Fruit fly (Drosophila melanogaster) whole organism, embryonic: ENCODE results near the gene tho2.

ENCODE experiments used
- Asciz ChIP-seq: fragments of 200-800 bp; sonication (Bioruptor generic); optimal IDR thresholded peaks from 2 replicates; lab custom pipeline; 2017; ENCODE audit warnings: missing biosample characterization, mild to moderate bottlenecking, missing genetic modification characterization, missing genetic modification reagents
- Atf-2 ChIP-seq: fragments of 200-800 bp; sonication (Bioruptor generic); optimal IDR thresholded peaks from 2 replicates; lab custom pipeline; 2016; ENCODE audit warnings: missing biosample characterization, missing genetic modification characterization
- CG10431 ChIP-seq: fragments of 200-800 bp; sonication (Bioruptor generic); optimal IDR thresholded peaks from 3 replicates; lab custom pipeline; 2018; ENCODE audit warnings: missing biosample characterization, mild to moderate bottlenecking, missing genetic modification characterization
- CG12071 ChIP-seq: fragments of 200-800 bp; sonication (Bioruptor generic); optimal IDR thresholded peaks from 3 replicates; lab custom pipeline; 2018; ENCODE audit warnings: missing biosample characterization, mild to moderate bottlenecking, missing genetic modification characterization
- CG1233 ChIP-seq: fragments of 200-800 bp; sonication (Bioruptor generic); optimal IDR thresholded peaks from 4 replicates; lab custom pipeline; 2018; ENCODE audit warnings: missing biosample characterization, mild to moderate bottlenecking, missing genetic modification characterization
- CG13287 ChIP-seq: fragments of 200-800 bp; sonication (Bioruptor generic); IDR thresholded peaks from 2 replicates; pipeline ENCODE4 v1.3.6; 2022; ENCODE audit warnings: missing biosample characterization, missing genetic modification characterization; ENCODE audit not compliant: partially characterized antibody
- CG13424 ChIP-seq: fragments of 200-800 bp; sonication (Bioruptor generic); optimal IDR thresholded peaks from 2 replicates; lab custom pipeline; 2019; ENCODE audit warnings: missing biosample characterization, mild to moderate bottlenecking, missing genetic modification characterization, moderate library complexity
- CG17568 ChIP-seq: fragments of 200-800 bp; sonication (Bioruptor generic); optimal IDR thresholded peaks from 2 replicates; lab custom pipeline; 2018; ENCODE audit warnings: missing biosample characterization, mild to moderate bottlenecking, missing genetic modification characterization, moderate library complexity
- CG18599 ChIP-seq: fragments of 200-800 bp; sonication (Bioruptor generic); optimal IDR thresholded peaks from 3 replicates; lab custom pipeline; 2017; ENCODE audit warnings: missing biosample characterization, missing genetic modification characterization, mild to moderate bottlenecking, moderate library complexity, missing genetic modification reagents
- CG2202 ChIP-seq: fragments of 200-800 bp; sonication (Bioruptor generic); optimal IDR thresholded peaks from 2 replicates; lab custom pipeline; 2018; ENCODE audit warnings: missing biosample characterization, mild to moderate bottlenecking, missing genetic modification characterization
- CG34422 ChIP-seq: fragments of 200-800 bp; sonication (Bioruptor generic); IDR thresholded peaks from 3 replicates; pipeline ENCODE4 v1.3.6; 2022; ENCODE audit warnings: missing biosample characterization, missing genetic modification characterization
- CG3726 ChIP-seq: fragments of 200-800 bp; sonication (Bioruptor generic); IDR thresholded peaks from 3 replicates; pipeline ENCODE4, ENCODE4 v1.3.6; 2022; ENCODE audit warnings: missing biosample characterization, missing genetic modification characterization
- CG4404 ChIP-seq: fragments of 200-800 bp; sonication (Bioruptor generic); IDR thresholded peaks from 2 replicates; pipeline ENCODE4 v1.3.6; 2022; ENCODE audit warnings: missing biosample characterization, missing genetic modification characterization
- CG7357 ChIP-seq: fragments of 200-800 bp; sonication (Bioruptor generic); IDR thresholded peaks from 3 replicates; pipeline ENCODE4 v1.3.6; 2022; ENCODE audit warnings: missing biosample characterization, missing genetic modification characterization
- CG8944 ChIP-seq: fragments of 200-800 bp; sonication (Bioruptor generic); optimal IDR thresholded peaks from 3 replicates; lab custom pipeline; 2016; ENCODE audit warnings: missing biosample characterization, missing genetic modification characterization
- CoRest ChIP-seq: fragments of 200-800 bp; sonication (Bioruptor generic); optimal IDR thresholded peaks from 3 replicates; lab custom pipeline; 2018; ENCODE audit warnings: missing biosample characterization, mild to moderate bottlenecking, missing genetic modification characterization, moderate library complexity
- Drgx ChIP-seq: fragments of 200-800 bp; sonication (Bioruptor generic); IDR thresholded peaks from 2 replicates; pipeline ENCODE4 v1.3.6; 2022; ENCODE audit warnings: missing biosample characterization, missing genetic modification characterization
- Ets65A ChIP-seq: fragments of 200-800 bp; sonication (Bioruptor generic); peaks from one replicate; lab custom pipeline; 2016; ENCODE audit warnings: missing biosample characterization, missing genetic modification characterization
- Fer1 ChIP-seq: fragments of 200-800 bp; sonication (Bioruptor generic); optimal IDR thresholded peaks from 2 replicates; lab custom pipeline; 2017; ENCODE audit warnings: missing biosample characterization, mild to moderate bottlenecking, missing genetic modification characterization
- Lim3 ChIP-seq: fragments of 200-800 bp; sonication (Bioruptor generic); IDR thresholded peaks from 2 replicates; pipeline ENCODE4 v1.3.6; 2022; ENCODE audit warnings: missing biosample characterization, missing genetic modification characterization
- Neu2 ChIP-seq: fragments of 200-800 bp; sonication (Bioruptor generic); optimal IDR thresholded peaks from 3 replicates; lab custom pipeline; 2016; ENCODE audit warnings: missing biosample characterization, missing genetic modification characterization, borderline replicate concordance
- Side ChIP-seq: fragments of 200-800 bp; sonication (Bioruptor generic); optimal IDR thresholded peaks from 2 replicates; lab custom pipeline; 2016; ENCODE audit warnings: missing biosample characterization, missing genetic modification characterization
- Sox102F ChIP-seq: fragments of 200-800 bp; sonication (Bioruptor generic); optimal IDR thresholded peaks from 2 replicates; lab custom pipeline; 2018; ENCODE audit warnings: missing biosample characterization, mild to moderate bottlenecking, missing genetic modification characterization, moderate library complexity
- Sry-δ ChIP-seq: fragments of 200-800 bp; sonication (Bioruptor generic); optimal IDR thresholded peaks from 2 replicates; lab custom pipeline; 2016; ENCODE audit warnings: missing biosample characterization, missing genetic modification characterization
- Trl ChIP-seq, 3 experiments: fragments of >200 bp in 2 of 3; fragments of 200-800 bp in 1 of 3; sonication (Bioruptor generic) in 1 of 3; optimal IDR thresholded peaks; 2 replicates in 1 of 3; 3 replicates in 2 of 3; lab custom pipeline; 2016 to 2017; ENCODE audit warnings: missing biosample characterization in 1 of 3, missing genetic modification characterization in 1 of 3
- Usf ChIP-seq: fragments of 200-800 bp; sonication (Bioruptor generic); optimal IDR thresholded peaks from 2 replicates; lab custom pipeline; 2017; ENCODE audit warnings: missing genotype, missing biosample characterization, missing genetic modification characterization
- ac ChIP-seq: fragments of 200-800 bp; sonication (Bioruptor generic); optimal IDR thresholded peaks from 3 replicates; lab custom pipeline; 2017; ENCODE audit warnings: missing biosample characterization, mild to moderate bottlenecking, missing genetic modification characterization
- bcd ChIP-seq: fragments of 200-800 bp; sonication (Bioruptor generic); optimal IDR thresholded peaks from 2 replicates; lab custom pipeline; 2017; ENCODE audit warnings: missing biosample characterization, mild to moderate bottlenecking, missing genetic modification characterization
- btn ChIP-seq: fragments of 200-800 bp; sonication (Bioruptor generic); optimal IDR thresholded peaks from 2 replicates; lab custom pipeline; 2016; ENCODE audit warnings: missing biosample characterization, missing genetic modification characterization
- chinmo ChIP-seq: fragments of 200-800 bp; sonication (Bioruptor generic); IDR thresholded peaks from 4 replicates; pipeline ENCODE4 v1.3.6; 2022; ENCODE audit warnings: missing biosample characterization, missing genetic modification characterization; ENCODE audit not compliant: partially characterized antibody
- crp ChIP-seq, 2 experiments: fragments of 200-800 bp; sonication (Bioruptor generic); optimal IDR thresholded peaks; 2 replicates in 1 of 2; 3 replicates in 1 of 2; lab custom pipeline; 2017; ENCODE audit warnings: missing biosample characterization in 2 of 2, missing genetic modification characterization in 2 of 2, mild to moderate bottlenecking in 1 of 2, moderate library complexity in 1 of 2
- disco-r ChIP-seq: fragments of 200-800 bp; sonication (Bioruptor generic); optimal IDR thresholded peaks from 2 replicates; lab custom pipeline; 2016; ENCODE audit warnings: missing biosample characterization, missing genetic modification characterization
- fd64A ChIP-seq: fragments of 200-800 bp; sonication (Bioruptor generic); optimal IDR thresholded peaks from 3 replicates; lab custom pipeline; 2018; ENCODE audit warnings: missing biosample characterization, mild to moderate bottlenecking, missing genetic modification characterization
- gsb-n ChIP-seq: fragments of 200-800 bp; sonication (Bioruptor generic); optimal IDR thresholded peaks from 3 replicates; lab custom pipeline; 2018; ENCODE audit warnings: missing biosample characterization, mild to moderate bottlenecking, missing genetic modification characterization
- hkb ChIP-seq, 2 experiments: fragments of 200-800 bp in 1 of 2; fragments of >200 bp in 1 of 2; sonication (Bioruptor generic) in 1 of 2; IDR thresholded peaks in 1 of 2; optimal IDR thresholded peaks in 1 of 2; 2 replicates each; pipeline versions ENCODE4 v1.3.6 to Lab custom; 2017 to 2022; ENCODE audit warnings: missing biosample characterization in 1 of 2, missing genetic modification characterization in 1 of 2
- jing ChIP-seq: fragments of 200-800 bp; sonication (Bioruptor generic); optimal IDR thresholded peaks from 2 replicates; lab custom pipeline; 2018; ENCODE audit warnings: missing biosample characterization, mild to moderate bottlenecking, missing genetic modification characterization
- lab ChIP-seq: fragments of 200-800 bp; sonication (Bioruptor generic); optimal IDR thresholded peaks from 3 replicates; lab custom pipeline; 2017; ENCODE audit warnings: missing biosample characterization, missing genetic modification characterization, mild to moderate bottlenecking, moderate library complexity, missing genetic modification reagents
- luna ChIP-seq: fragments of 200-800 bp; sonication (Bioruptor generic); optimal IDR thresholded peaks from 2 replicates; lab custom pipeline; 2016; ENCODE audit warnings: missing biosample characterization, missing genetic modification characterization
- nmo ChIP-seq: fragments of 200-800 bp; sonication (Bioruptor generic); optimal IDR thresholded peaks from 2 replicates; lab custom pipeline; 2018; ENCODE audit warnings: missing biosample characterization, mild to moderate bottlenecking, missing genetic modification characterization, moderate library complexity
- oc ChIP-seq: fragments of 200-800 bp; sonication (Bioruptor generic); optimal IDR thresholded peaks from 2 replicates; lab custom pipeline; 2018; ENCODE audit warnings: missing biosample characterization, mild to moderate bottlenecking, missing genetic modification characterization, moderate library complexity
- otp ChIP-seq: fragments of 200-800 bp; sonication (Bioruptor generic); IDR thresholded peaks from 3 replicates; pipeline ENCODE4, ENCODE4 v1.3.6; 2022; ENCODE audit warnings: missing biosample characterization, missing genetic modification characterization
- seq ChIP-seq: fragments of 200-800 bp; sonication (Bioruptor generic); IDR thresholded peaks from 2 replicates; pipeline ENCODE4 v1.3.6; 2022; ENCODE audit warnings: missing biosample characterization, missing genetic modification characterization
- ssp ChIP-seq: fragments of 200-800 bp; sonication (Bioruptor generic); IDR thresholded peaks from 2 replicates; pipeline ENCODE4 v1.3.6; 2022; ENCODE audit warnings: missing biosample characterization, missing genetic modification characterization
- tgo ChIP-seq: fragments of 200-800 bp; sonication (Bioruptor generic); IDR thresholded peaks from 3 replicates; pipeline ENCODE4 v1.3.6; 2022; ENCODE audit warnings: missing biosample characterization, missing genetic modification characterization
- tll ChIP-seq, 2 experiments: fragments of 200-800 bp in 1 of 2; fragments of >200 bp in 1 of 2; sonication (Bioruptor generic) in 1 of 2; optimal IDR thresholded peaks; 2 replicates each; lab custom pipeline; 2017 to 2019; ENCODE audit warnings: missing biosample characterization in 2 of 2, missing genetic modification characterization in 2 of 2, mild to moderate bottlenecking in 1 of 2, moderate library complexity in 1 of 2
- tna ChIP-seq: fragments of 200-800 bp; sonication (Bioruptor generic); IDR thresholded peaks from 2 replicates; pipeline ENCODE4 v1.3.6; 2022; ENCODE audit warnings: missing biosample characterization, missing genetic modification characterization; ENCODE audit not compliant: partially characterized antibody
- tup ChIP-seq: fragments of 200-800 bp; sonication (Bioruptor generic); optimal IDR thresholded peaks from 2 replicates; lab custom pipeline; 2016; ENCODE audit warnings: missing biosample characterization, mild to moderate bottlenecking, missing genetic modification characterization, moderate library complexity
- wor ChIP-seq: fragments of 200-800 bp; sonication (Bioruptor generic); IDR thresholded peaks from 2 replicates; pipeline ENCODE4 v1.3.6; 2022; ENCODE audit warnings: missing biosample characterization, missing genetic modification characterization

tho2 gene

dm6 chr2L:2182735-2183340 is 37.9 kb upstream of the tho2 start:
- no peak for TF ChIP-seq CG13287 (GFP tag; lab: Robert Waterston, UW)
- TF ChIP-seq Lim3 (GFP tag; lab: Robert Waterston, UW), result no peak
- TF ChIP-seq ssp, result peak; percentile 38; the same call in 1 of the 2 replicates
- no peak for TF ChIP-seq Fer1 (GFP tag; lab: Kevin White, UChicago)
- peak; percentile 35 for TF ChIP-seq tup
- TF ChIP-seq Neu2 (GFP tag; lab: Kevin White, UChicago), result peak; percentile 14
- TF ChIP-seq lab, result no peak
- peak; percentile 71 for TF ChIP-seq btn
- peak; percentile 33 for TF ChIP-seq CoRest (tag; lab: Kevin White, UChicago)
- no peak for TF ChIP-seq fd64A (GFP tag; lab: Kevin White, UChicago)
- TF ChIP-seq Atf-2 (GFP tag; lab: Kevin White, UChicago), result peak; percentile 56
- peak; percentile 5 for TF ChIP-seq CG18599 (GFP tag; lab: Kevin White, UChicago)
- peak; percentile 78 for TF ChIP-seq gsb-n (tag; lab: Kevin White, UChicago)
- peak; percentile 95 for TF ChIP-seq Ets65A (GFP tag; lab: Kevin White, UChicago)
- no peak for TF ChIP-seq disco-r (GFP tag; lab: Kevin White, UChicago)
- TF ChIP-seq wor (GFP tag; lab: Robert Waterston, UW), result no peak
- no peak for TF ChIP-seq CG12071 (GFP tag; lab: Kevin White, UChicago)
- no peak for TF ChIP-seq oc (tag; lab: Kevin White, UChicago)
- no peak for TF ChIP-seq chinmo
- peak; percentile 36 for TF ChIP-seq jing (GFP tag; lab: Kevin White, UChicago)
- TF ChIP-seq crp (GFP tag; optimal IDR thresholded peaks at IDR 0.05; lab: Kevin White, UChicago), result peak in 1 of 2 experiments; percentile 18
- TF ChIP-seq luna (GFP tag; lab: Kevin White, UChicago), result no peak
- TF ChIP-seq CG7357, result peak; percentile 42; the same call in 1 of the 3 replicates
- TF ChIP-seq CG1233, result peak; percentile 62
- no peak for TF ChIP-seq seq (GFP tag; lab: Robert Waterston, UW)
- no peak for TF ChIP-seq Sox102F (GFP tag; lab: Kevin White, UChicago)
- TF ChIP-seq tna (GFP tag; lab: Robert Waterston, UW), result no peak
- TF ChIP-seq ac (GFP tag; lab: Kevin White, UChicago), result peak; percentile 92
- peak; percentile 64 for TF ChIP-seq CG8944 (GFP tag; lab: Kevin White, UChicago)
- TF ChIP-seq nmo (GFP tag; lab: Kevin White, UChicago), result peak; percentile 67
- no peak for TF ChIP-seq hkb (optimal IDR thresholded peaks at IDR 0.05; lab: Kevin White, UChicago)
- TF ChIP-seq hkb (GFP tag; IDR thresholded peaks at IDR 0.05; lab: Robert Waterston, UW), result peak; percentile 62; the same call in 1 of the 2 replicates
- TF ChIP-seq tll (GFP tag; optimal IDR thresholded peaks at IDR 0.05; lab: Kevin White, UChicago), result no peak
- peak; percentile 45 for TF ChIP-seq CG13424 (tag; lab: Kevin White, UChicago)
- peak; percentile 62 for TF ChIP-seq Drgx (GFP tag; lab: Robert Waterston, UW)
- peak; percentile 81 for TF ChIP-seq Usf (GFP tag; lab: Kevin White, UChicago)
- peak; percentile 7 for TF ChIP-seq Sry-δ (GFP tag; lab: Kevin White, UChicago)
- TF ChIP-seq Trl (optimal IDR thresholded peaks at IDR 0.05; lab: Kevin White, UChicago), result no peak
- peak; percentile 76 for TF ChIP-seq Trl (GFP tag; optimal IDR thresholded peaks at IDR 0.05; lab: Kevin White, UChicago)
- peak; percentile 40 for TF ChIP-seq CG17568 (GFP tag; lab: Kevin White, UChicago)
- peak; percentile 56; the same call in 2 of the 3 replicates for TF ChIP-seq CG3726 (GFP tag; lab: Robert Waterston, UW)
- peak; percentile 86 for TF ChIP-seq otp
- peak; percentile 34 for TF ChIP-seq bcd (GFP tag; lab: Kevin White, UChicago)
- no peak for TF ChIP-seq Asciz
- TF ChIP-seq CG34422, result no peak; the same call in 2 of the 3 replicates
- TF ChIP-seq CG2202 (tag; lab: Kevin White, UChicago), result peak; percentile 79
- TF ChIP-seq CG4404 (GFP tag; lab: Robert Waterston, UW), result peak; percentile 92
- peak; percentile 73 for TF ChIP-seq Side (GFP tag; lab: Kevin White, UChicago)
- no peak for TF ChIP-seq CG10431
- TF ChIP-seq tgo (GFP tag; lab: Robert Waterston, UW), result peak; percentile 17; the same call in 1 of the 3 replicates
